In the genomic region with DNA sequence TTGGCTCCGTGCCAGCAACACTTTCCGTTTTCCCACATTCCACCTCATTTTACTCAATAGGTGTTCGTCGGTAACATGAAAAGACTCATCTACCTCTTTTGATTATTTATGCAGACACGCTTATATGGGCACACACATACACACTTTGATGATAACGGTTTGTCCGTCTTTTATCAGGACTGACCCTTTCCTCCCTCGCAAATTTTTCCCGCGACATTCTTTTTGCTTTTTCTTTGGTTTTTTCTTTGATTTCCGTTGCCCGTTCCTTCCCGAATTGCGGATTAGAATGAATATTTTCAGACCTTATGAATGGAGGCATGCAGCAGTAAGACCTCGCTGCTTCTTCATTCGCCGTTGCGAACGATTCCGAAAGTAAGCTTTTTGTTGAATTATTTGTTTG, we compare ENCODE assay signal across 5 worm cellular contexts.
A peak's percentile ranks its signal among the peaks of the same experiment; 100 is the strongest.
TF ChIP-seq lines count a peak whose summit lies in the region.

TSS of gene vab-8 (plus strand) at position 301 of the 400 bp plus-strand sequence.

TF ChIP-seq in whole organism, L2 larva, 48 proteins besides CTCF, POLR2A, EP300 and RAD21:
- TF ChIP-seq crh-2 (tag; optimal IDR thresholded peaks at IDR 0.05; lab: Kevin White, UChicago) (no peak), F13H6.1 (tag; optimal IDR thresholded peaks at IDR 0.05; lab: Kevin White, UChicago) (no peak), elt-1 (tag; optimal IDR thresholded peaks at IDR 0.05; lab: Kevin White, UChicago) (no peak), nhr-77 (tag; optimal IDR thresholded peaks at IDR 0.05; lab: Kevin White, UChicago) (no peak), egl-27 (tag; optimal IDR thresholded peaks at IDR 0.05; lab: Kevin White, UChicago) (no peak), fos-1 (tag; optimal IDR thresholded peaks at IDR 0.05; lab: Kevin White, UChicago) (peak; percentile 47), unc-55 (GFP tag; optimal IDR thresholded peaks at IDR 0.05; lab: Kevin White, UChicago) (no peak), ceh-16 (tag; optimal IDR thresholded peaks at IDR 0.05; lab: Kevin White, UChicago) (no peak)

TF ChIP-seq in whole organism, L3 larva, 47 proteins besides CTCF, POLR2A, EP300 and RAD21:
- no peak for TF ChIP-seq tbx-2 (tag; optimal IDR thresholded peaks at IDR 0.05; lab: Kevin White, UChicago)
- peak; percentile 19 for TF ChIP-seq elt-2 (tag; optimal IDR thresholded peaks at IDR 0.05; lab: Kevin White, UChicago)

TF ChIP-seq in whole organism, L4 larva, 104 proteins besides CTCF, POLR2A, EP300 and RAD21:
- no peak for TF ChIP-seq dmd-8 (GFP tag; IDR thresholded peaks at IDR 0.05; lab: Robert Waterston, UW)
- no peak for TF ChIP-seq vab-7 (GFP tag; IDR thresholded peaks at IDR 0.05; lab: Robert Waterston, UW)
- peak; percentile 39; the same call in 1 of the 2 replicates for TF ChIP-seq dmd-6 (GFP tag; IDR thresholded peaks at IDR 0.05; lab: Robert Waterston, UW)
- TF ChIP-seq lin-1 (GFP tag; IDR thresholded peaks at IDR 0.05; lab: Robert Waterston, UW) = no peak
- peak; percentile 7 for TF ChIP-seq hlh-11 (tag; optimal IDR thresholded peaks at IDR 0.05; lab: Kevin White, UChicago)
- peak; percentile 46 for TF ChIP-seq nhr-28 (tag; optimal IDR thresholded peaks at IDR 0.05; lab: Kevin White, UChicago)
- peak; percentile 34 for TF ChIP-seq pqm-1 (tag; optimal IDR thresholded peaks at IDR 0.05; lab: Kevin White, UChicago)
- no peak for TF ChIP-seq ceh-32 (tag; optimal IDR thresholded peaks at IDR 0.05; lab: Kevin White, UChicago; ENCODE audit: poor library complexity)

TF ChIP-seq in whole organism, late embryonic, 69 proteins besides CTCF, POLR2A, EP300 and RAD21:
- no peak for TF ChIP-seq sox-4 (tag; optimal IDR thresholded peaks at IDR 0.05; lab: Kevin White, UChicago)
- no peak for TF ChIP-seq ztf-16 (tag; optimal IDR thresholded peaks at IDR 0.05; lab: Kevin White, UChicago)
- peak; percentile 26 for TF ChIP-seq elt-2 (tag; optimal IDR thresholded peaks at IDR 0.05; lab: Kevin White, UChicago)
- TF ChIP-seq pha-2 (tag; optimal IDR thresholded peaks at IDR 0.05; lab: Kevin White, UChicago) = no peak

TF ChIP-seq in whole organism, young adult, 124 proteins besides CTCF, POLR2A, EP300 and RAD21:
- no peak for TF ChIP-seq ztf-25 (GFP tag; IDR thresholded peaks at IDR 0.05; lab: Robert Waterston, UW)
- peak; percentile 57 for TF ChIP-seq nhr-80 (tag; optimal IDR thresholded peaks at IDR 0.05; lab: Kevin White, UChicago)
- no peak for TF ChIP-seq bed-1 (GFP tag; IDR thresholded peaks at IDR 0.05; lab: Robert Waterston, UW)
